Worm (Caenorhabditis elegans) whole organism, mixed stage, embryonic: ENCODE results near the gene ZK354.9.

Source experiments
- M03D4.4 ChIP-seq: sonication (generic microtip); optimal IDR thresholded peaks from 2 replicates; lab custom pipeline; 2017; ENCODE audit warnings: mild to moderate bottlenecking, missing genetic modification characterization, missing compliant biosample characterization
- bed-3 ChIP-seq: fragments of 200-800 bp; sonication (Bioruptor generic); optimal IDR thresholded peaks from 3 replicates; lab custom pipeline; 2018; ENCODE audit warnings: mild to moderate bottlenecking, missing genetic modification characterization, moderate library complexity, missing compliant biosample characterization
- blmp-1 ChIP-seq: fragments of 150-350 bp; optimal IDR thresholded peaks from 2 replicates; lab custom pipeline; 2014; ENCODE audit warnings: missing biosample characterization, missing genetic modification characterization
- ceh-39 ChIP-seq: fragments of 150-350 bp; optimal IDR thresholded peaks from 2 replicates; lab custom pipeline; 2014; ENCODE audit warnings: missing biosample characterization, missing genetic modification characterization
- ceh-43 ChIP-seq: fragments of 200-800 bp; sonication (Bioruptor generic); optimal IDR thresholded peaks from 2 replicates; lab custom pipeline; 2018; ENCODE audit warnings: mild to moderate bottlenecking, missing genetic modification characterization, moderate library complexity, missing compliant biosample characterization
- ceh-83 ChIP-seq: fragments of 200-800 bp; sonication (Bioruptor generic); optimal IDR thresholded peaks from 2 replicates; lab custom pipeline; 2018; ENCODE audit warnings: mild to moderate bottlenecking, missing genetic modification characterization, missing compliant biosample characterization
- ces-1 ChIP-seq: fragments of 150-350 bp; optimal IDR thresholded peaks from 2 replicates; lab custom pipeline; 2014; ENCODE audit warnings: missing biosample characterization, missing genetic modification reagents, missing genetic modification characterization
- drap-1 ChIP-seq: fragments of 200-800 bp; sonication (Bioruptor generic); optimal IDR thresholded peaks from 3 replicates; lab custom pipeline; 2018; ENCODE audit warnings: mild to moderate bottlenecking, missing genetic modification characterization, missing compliant biosample characterization
- elt-1 ChIP-seq: sonication (generic microtip); optimal IDR thresholded peaks from 2 replicates; lab custom pipeline; 2017; ENCODE audit warnings: missing genetic modification characterization, mild to moderate bottlenecking, missing compliant biosample characterization, antibody characterized with exemption, moderate library complexity, borderline replicate concordance; ENCODE audit not compliant: insufficient read depth
- elt-3 ChIP-seq: fragments of 150-350 bp; optimal IDR thresholded peaks from 2 replicates; lab custom pipeline; 2014; ENCODE audit warnings: missing biosample characterization, missing genetic modification characterization
- flh-1 ChIP-seq: fragments of 200-800 bp; sonication (Bioruptor generic); optimal IDR thresholded peaks from 2 replicates; lab custom pipeline; 2018; ENCODE audit warnings: mild to moderate bottlenecking, missing genetic modification characterization, moderate library complexity, missing compliant biosample characterization
- ham-2 ChIP-seq: fragments of 200-800 bp; sonication (Bioruptor generic); optimal IDR thresholded peaks from 2 replicates; lab custom pipeline; 2018; ENCODE audit warnings: mild to moderate bottlenecking, missing genetic modification characterization, missing compliant biosample characterization
- hlh-1 ChIP-seq: fragments of 150-350 bp; optimal IDR thresholded peaks from 2 replicates; lab custom pipeline; 2014; ENCODE audit warnings: missing biosample characterization, missing genetic modification reagents, missing genetic modification characterization
- lin-32 ChIP-seq: fragments of 200-800 bp; sonication (Bioruptor generic); optimal IDR thresholded peaks from 2 replicates; lab custom pipeline; 2018; ENCODE audit warnings: mild to moderate bottlenecking, missing genetic modification characterization, missing compliant biosample characterization
- lsy-2 ChIP-seq: fragments of 150-350 bp; optimal IDR thresholded peaks from 2 replicates; lab custom pipeline; 2014; ENCODE audit warnings: missing biosample characterization, missing genetic modification characterization
- mab-5 ChIP-seq: fragments of 150-350 bp; optimal IDR thresholded peaks from 2 replicates; lab custom pipeline; 2014; ENCODE audit warnings: missing biosample characterization, missing genetic modification characterization
- mep-1 ChIP-seq: fragments of 150-350 bp; optimal IDR thresholded peaks from 2 replicates; lab custom pipeline; 2017; ENCODE audit warnings: missing biosample characterization, missing genetic modification reagents, missing genetic modification characterization, inconsistent platforms
- mls-2 ChIP-seq: sonication (generic microtip); optimal IDR thresholded peaks from 2 replicates; lab custom pipeline; 2016; ENCODE audit warnings: mild to moderate bottlenecking, missing genetic modification characterization, moderate library complexity, missing compliant biosample characterization
- nhr-12 ChIP-seq: fragments of 150-350 bp; optimal IDR thresholded peaks from 2 replicates; lab custom pipeline; 2014; ENCODE audit warnings: missing biosample characterization, missing genetic modification characterization
- nhr-237 ChIP-seq: fragments of 150-350 bp; optimal IDR thresholded peaks from 2 replicates; lab custom pipeline; 2014; ENCODE audit warnings: missing biosample characterization, missing genetic modification characterization
- nhr-28 ChIP-seq: fragments of 150-350 bp; optimal IDR thresholded peaks from 2 replicates; lab custom pipeline; 2014; ENCODE audit warnings: missing biosample characterization, missing genetic modification characterization
- nhr-76 ChIP-seq: sonication (generic microtip); optimal IDR thresholded peaks from 2 replicates; lab custom pipeline; 2017; ENCODE audit warnings: missing biosample characterization, missing genetic modification characterization
- pha-4 ChIP-seq: fragments of 150-350 bp; optimal IDR thresholded peaks from 2 replicates; lab custom pipeline; 2018; ENCODE audit warnings: missing biosample characterization, missing genetic modification reagents, missing genetic modification characterization
- sem-2 ChIP-seq: fragments of 200-800 bp; sonication (Bioruptor generic); optimal IDR thresholded peaks from 2 replicates; lab custom pipeline; 2018; ENCODE audit warnings: mild to moderate bottlenecking, missing genetic modification characterization, missing compliant biosample characterization
- sptf-1 ChIP-seq: sonication (generic microtip); optimal IDR thresholded peaks from 2 replicates; lab custom pipeline; 2017; ENCODE audit warnings: mild to moderate bottlenecking, missing genetic modification characterization, moderate library complexity, missing compliant biosample characterization
- unc-120 ChIP-seq: sonication (generic microtip); optimal IDR thresholded peaks from 2 replicates; lab custom pipeline; 2017; ENCODE audit warnings: missing genetic modification characterization, missing compliant biosample characterization; ENCODE audit not compliant: poor library complexity, severe bottlenecking
- unc-39 ChIP-seq: fragments of 150-350 bp; optimal IDR thresholded peaks from 2 replicates; lab custom pipeline; 2014; ENCODE audit warnings: missing biosample characterization, missing genetic modification characterization
- unc-62 ChIP-seq: fragments of 150-350 bp; optimal IDR thresholded peaks from 2 replicates; lab custom pipeline; 2014; ENCODE audit warnings: missing biosample characterization, missing genetic modification reagents, missing genetic modification characterization
- zip-8 ChIP-seq: fragments of 150-350 bp; optimal IDR thresholded peaks from 2 replicates; lab custom pipeline; 2014; ENCODE audit warnings: missing biosample characterization, missing genetic modification characterization

The ZK354.9 gene

ce11 chrIV:5339255-5339654 lies 31.3 kb upstream of the ZK354.9 start, which contains the start of gene Y4C6B.2:
Y4C6B.2 (plus strand) TSS chrIV:5339574.
- TF ChIP-seq drap-1 (GFP tag; lab: Kevin White, UChicago) (no peak), ceh-83 (no peak)

ce11 chrIV:5337649-5338048 lies 29.7 kb upstream of the ZK354.9 start:
- TF ChIP-seq unc-120 (tag; lab: Kevin White, UChicago): no peak
- TF ChIP-seq zip-8 (tag; lab: Kevin White, UChicago): no peak
- TF ChIP-seq bed-3 (GFP tag; lab: Kevin White, UChicago): no peak
- TF ChIP-seq lsy-2 (tag; lab: Kevin White, UChicago): no peak

ce11 chrIV:5334518-5334917 lies 26.6 kb upstream of the ZK354.9 start:
- TF ChIP-seq ceh-43 (peak; percentile 44), mep-1 (peak; percentile 20), sem-2 (no peak), ceh-39 (tag; lab: Kevin White, UChicago) (no peak), lsy-2 (tag; lab: Kevin White, UChicago) (peak; percentile 12), elt-3 (tag; lab: Kevin White, UChicago) (no peak), ceh-83 (peak; percentile 45), blmp-1 (tag; lab: Kevin White, UChicago) (no peak), unc-39 (tag; lab: Kevin White, UChicago) (no peak), bed-3 (GFP tag; lab: Kevin White, UChicago) (peak; percentile 66), unc-120 (tag; lab: Kevin White, UChicago) (no peak), nhr-28 (tag; lab: Kevin White, UChicago) (no peak), nhr-12 (tag; lab: Kevin White, UChicago) (peak; percentile 12), unc-62 (GFP tag; lab: Kevin White, UChicago) (no peak), flh-1 (GFP tag; lab: Kevin White, UChicago) (no peak)
- TF ChIP-seq, all 35 proteins: peak for 6

- TF ChIP-seq unc-120 (tag; lab: Kevin White, UChicago): no peak
- no peak for TF ChIP-seq bed-3 (GFP tag; lab: Kevin White, UChicago)
- TF ChIP-seq ces-1 (GFP tag; lab: Kevin White, UChicago): no peak
- TF ChIP-seq blmp-1 (tag; lab: Kevin White, UChicago): no peak
- TF ChIP-seq zip-8 (tag; lab: Kevin White, UChicago): no peak
- no peak for TF ChIP-seq lin-32 (GFP tag; lab: Kevin White, UChicago)
- TF ChIP-seq ceh-43: no peak
- TF ChIP-seq mls-2 (tag; lab: Kevin White, UChicago): no peak
- no peak for TF ChIP-seq elt-1 (tag; lab: Kevin White, UChicago)
- TF ChIP-seq mab-5: no peak
- TF ChIP-seq nhr-76 (tag; lab: Kevin White, UChicago): no peak
- TF ChIP-seq hlh-1 (tag; lab: Kevin White, UChicago): no peak
- TF ChIP-seq flh-1 (GFP tag; lab: Kevin White, UChicago): no peak
- no peak for TF ChIP-seq sptf-1 (tag; lab: Kevin White, UChicago)
- no peak for TF ChIP-seq pha-4 (tag; lab: Kevin White, UChicago)
- no peak for TF ChIP-seq ham-2 (GFP tag; lab: Kevin White, UChicago)
- no peak for TF ChIP-seq sem-2
- TF ChIP-seq nhr-237 (tag; lab: Kevin White, UChicago): no peak
- TF ChIP-seq drap-1 (GFP tag; lab: Kevin White, UChicago): no peak
These were observed 25.5 kb upstream of the ZK354.9 start for ce11 chrIV:5333484-5333883.

- peak; percentile 65 for TF ChIP-seq zip-8 (tag; lab: Kevin White, UChicago)
- no peak for TF ChIP-seq pha-4 (tag; lab: Kevin White, UChicago)
These were observed 24.2 kb upstream of the ZK354.9 start, which contains the start of gene Y4C6B.3 for ce11 chrIV:5332178-5332577. Y4C6B.3 (plus strand) TSS chrIV:5332478.

ce11 chrIV:5326144-5326543 lies 18.2 kb upstream of the ZK354.9 start, which contains the start of gene Y4C6B.4:
Y4C6B.4 (plus strand) TSS chrIV:5326444.
- TF ChIP-seq unc-120 (tag; lab: Kevin White, UChicago) (no peak), M03D4.4 (tag; lab: Kevin White, UChicago) (no peak), ham-2 (GFP tag; lab: Kevin White, UChicago) (no peak)
